Fruit fly (Drosophila melanogaster): ENCODE results near the gene CG4502.

The CG4502 gene

dm6 chr2L:7181978-7182392 is 22.1 kb downstream of the CG4502 start, which contains the start of gene MICU1 (continued):
- TF ChIP-seq Drgx (GFP tag; IDR thresholded peaks at IDR 0.05) (no peak), CkIIα-i1 (GFP tag; IDR thresholded peaks at IDR 0.05) (no peak), Xrp1 (GFP tag; IDR thresholded peaks at IDR 0.05) (no peak), CG34376 (GFP tag; optimal IDR thresholded peaks at IDR 0.05) (no peak), nom (GFP tag; optimal IDR thresholded peaks at IDR 0.05) (no peak), row (GFP tag; IDR thresholded peaks at IDR 0.05) (peak; percentile 17; the same call in 2 of the 3 replicates), otp (GFP tag; IDR thresholded peaks at IDR 0.05) (no peak), CG11696 (GFP tag; IDR thresholded peaks at IDR 0.05) (no peak), ewg (GFP tag; optimal IDR thresholded peaks at IDR 0.05) (no peak), CG13296 (GFP tag; optimal IDR thresholded peaks at IDR 0.05) (no peak), CG10462 (GFP tag; optimal IDR thresholded peaks at IDR 0.05) (no peak), z (GFP tag; IDR thresholded peaks at IDR 0.05) (no peak), CG1792 (GFP tag; optimal IDR thresholded peaks at IDR 0.05) (no peak), dimm (GFP tag; IDR thresholded peaks at IDR 0.05) (no peak), gt (GFP tag; IDR thresholded peaks at IDR 0.05) (no peak), Gsc (GFP tag; IDR thresholded peaks at IDR 0.05) (no peak), ken (GFP tag; IDR thresholded peaks at IDR 0.05) (no peak), CG10321 (GFP tag; IDR thresholded peaks at IDR 0.05) (no peak), sr (GFP tag; IDR thresholded peaks at IDR 0.05) (no peak), CG12236 (GFP tag; optimal IDR thresholded peaks at IDR 0.05) (no peak), CG17829 (tag; optimal IDR thresholded peaks at IDR 0.05) (peak; percentile 19), HHEX (GFP tag; optimal IDR thresholded peaks at IDR 0.05) (no peak), CG31365 (tag; optimal IDR thresholded peaks at IDR 0.05) (no peak), ash1 (GFP tag; optimal IDR thresholded peaks at IDR 0.05) (no peak), hkb (optimal IDR thresholded peaks at IDR 0.05) (no peak), hkb (GFP tag; IDR thresholded peaks at IDR 0.05) (no peak), CG31388 (GFP tag; optimal IDR thresholded peaks at IDR 0.05) (no peak), Hr3 (GFP tag; optimal IDR thresholded peaks at IDR 0.05) (no peak), abd-A (tag; optimal IDR thresholded peaks at IDR 0.05) (no peak), Fer2 (tag; optimal IDR thresholded peaks at IDR 0.05) (no peak), Hmr (GFP tag; optimal IDR thresholded peaks at IDR 0.05) (no peak), CG7963 (GFP tag; IDR thresholded peaks at IDR 0.05; ENCODE audit: partially characterized antibody) (no peak), chm (GFP tag; IDR thresholded peaks at IDR 0.05) (no peak), CG8924 (tag; optimal IDR thresholded peaks at IDR 0.05) (peak; percentile 57), Kr (GFP tag; optimal IDR thresholded peaks at IDR 0.05) (no peak), eyg (GFP tag; optimal IDR thresholded peaks at IDR 0.05) (no peak), Med (GFP tag) (peak; percentile 60), chn (GFP tag; optimal IDR thresholded peaks at IDR 0.05) (no peak), CG7357 (GFP tag; IDR thresholded peaks at IDR 0.05) (no peak), CG9797 (GFP tag; optimal IDR thresholded peaks at IDR 0.05) (peak; percentile 65), CG10431 (GFP tag; optimal IDR thresholded peaks at IDR 0.05) (no peak), CG4617 (GFP tag; optimal IDR thresholded peaks at IDR 0.05; ENCODE audit: borderline replicate concordance) (peak; percentile 74), yki (optimal IDR thresholded peaks at IDR 0.05) (no peak), scrt (GFP tag; optimal IDR thresholded peaks at IDR 0.05) (peak; percentile 30), wdn (GFP tag; IDR thresholded peaks at IDR 0.05) (no peak), CG17361 (GFP tag; IDR thresholded peaks at IDR 0.05) (peak; percentile 51; the same call in 1 of the 3 replicates), dmrt11E (tag; optimal IDR thresholded peaks at IDR 0.05) (no peak), Atf-2 (GFP tag; optimal IDR thresholded peaks at IDR 0.05) (no peak), Stat92E (GFP tag; optimal IDR thresholded peaks at IDR 0.05) (peak in 1 of 3 experiments; percentile 0), sna (GFP tag; IDR thresholded peaks at IDR 0.05; ENCODE audit: partially characterized antibody) (peak; percentile 44; the same call in 1 of the 2 replicates), ase (GFP tag; IDR thresholded peaks at IDR 0.05) (no peak), tap (tag; optimal IDR thresholded peaks at IDR 0.05) (no peak), CG2120 (GFP tag; optimal IDR thresholded peaks at IDR 0.05) (no peak)
